Worm (Caenorhabditis elegans) whole organism, L3 larva: ENCODE measurements around the gene yars-2.

Source experiments
- aly-2 ChIP-seq: fragments of 150-350 bp; optimal IDR thresholded peaks from 2 replicates; lab custom pipeline; 2014; ENCODE audit warnings: missing biosample characterization, missing genetic modification characterization
- jun-1 ChIP-seq: fragments of 150-350 bp; optimal IDR thresholded peaks from 2 replicates; lab custom pipeline; 2014; ENCODE audit warnings: missing biosample characterization, missing genetic modification reagents, missing genetic modification characterization
- sea-2 ChIP-seq: fragments of 150-350 bp; sonication (generic microtip); optimal IDR thresholded peaks from 4 replicates; lab custom pipeline; 2014; ENCODE audit warnings: missing biosample characterization, missing genetic modification reagents, missing genetic modification characterization

ce11 chrIV:4673332-4673731 is 39.1 kb downstream of the yars-2 start:
- TF ChIP-seq sea-2: no peak
- TF ChIP-seq aly-2 (tag; lab: Kevin White, UChicago): no peak
- TF ChIP-seq jun-1 (tag; lab: Kevin White, UChicago): no peak
